Worm (Caenorhabditis elegans) whole organism, midembryonic: ENCODE results near the gene W10G11.1.

Experiments
- flt-1 ChIP-seq: fragments of 200-800 bp; sonication (Bioruptor generic); IDR thresholded peaks from 2 replicates; pipeline ENCODE4 v1.3.6; 2022; ENCODE audit warnings: missing genetic modification characterization, missing compliant biosample characterization
- klf-2 ChIP-seq: fragments of 200-800 bp; sonication (Bioruptor generic); conservative IDR thresholded peaks from 2 replicates; pipeline ENCODE4 v1.3.6; 2022; ENCODE audit warnings: missing genetic modification reagents, missing genetic modification characterization, missing compliant biosample characterization
- med-1 ChIP-seq: sonication (generic microtip); optimal IDR thresholded peaks from 2 replicates; lab custom pipeline; 2017; ENCODE audit warnings: missing genetic modification characterization, mild to moderate bottlenecking, missing compliant biosample characterization, antibody characterized with exemption, missing genetic modification reagents; ENCODE audit not compliant: insufficient read depth
- ref-1 ChIP-seq: fragments of 200-800 bp; sonication (Bioruptor generic); conservative IDR thresholded peaks from 2 replicates; pipeline ENCODE4 v1.3.6; 2022; ENCODE audit warnings: missing genetic modification reagents, missing genetic modification characterization, missing compliant biosample characterization
- tab-1 ChIP-seq: fragments of 200-800 bp; sonication (Bioruptor generic); IDR thresholded peaks from 2 replicates; pipeline ENCODE4 v1.3.6; 2022; ENCODE audit warnings: missing genetic modification characterization, missing compliant biosample characterization
- ztf-23 ChIP-seq: fragments of 200-800 bp; sonication (Bioruptor generic); IDR thresholded peaks from 2 replicates; pipeline ENCODE4 v1.3.6; 2022; ENCODE audit warnings: missing genetic modification reagents, missing genetic modification characterization, missing compliant biosample characterization
- ztf-29 ChIP-seq: fragments of 200-800 bp; sonication (Bioruptor generic); IDR thresholded peaks from 2 replicates; pipeline ENCODE4 v1.3.6; 2022; ENCODE audit warnings: missing genetic modification reagents, missing genetic modification characterization, missing compliant biosample characterization

- TF ChIP-seq ztf-29 (GFP tag; lab: Robert Waterston, UW), result no peak
- no peak for TF ChIP-seq klf-2 (GFP tag; lab: Robert Waterston, UW)
- no peak for TF ChIP-seq ztf-23
- TF ChIP-seq flt-1 (GFP tag; lab: Robert Waterston, UW), result no peak
- no peak for TF ChIP-seq med-1 (GFP tag; lab: Kevin White, UChicago)
- no peak for TF ChIP-seq ref-1 (GFP tag; lab: Robert Waterston, UW)
- TF ChIP-seq tab-1 (GFP tag; lab: Robert Waterston, UW), result no peak
These were observed 49.3 kb upstream of the W10G11.1 start, which contains the start of gene Y49F6A.5 for ce11 chrII:3609764-3610163.
